Fruit fly (Drosophila melanogaster): ENCODE measurements around the gene mdlc.

Gene mdlc

DNA sequence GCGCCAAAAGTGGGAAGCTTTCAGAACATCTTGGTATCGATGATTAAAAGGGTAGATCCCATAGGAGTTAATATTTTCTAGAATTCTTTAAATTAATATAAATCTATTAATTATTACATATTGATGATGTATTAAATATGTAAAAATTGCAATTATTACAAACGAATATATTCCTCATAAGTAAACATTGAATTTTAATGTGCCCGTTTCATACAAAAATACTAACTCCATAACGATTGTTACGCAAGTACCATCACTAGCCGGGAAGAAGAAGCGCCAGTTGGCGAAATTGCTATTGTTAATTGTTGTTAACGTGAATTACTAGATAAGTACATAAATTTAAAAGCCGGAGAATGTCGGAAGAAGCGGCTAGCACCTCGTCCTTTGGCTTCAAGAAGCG lies at the start of gene mdlc:
mdlc (plus strand) TSS at position 248 of the 400 bp plus-strand sequence.
- TF ChIP-seq CTCF (optimal IDR thresholded peaks at IDR 0.05) (peak in 1 of 2 experiments; percentile 14), CG8478 (optimal IDR thresholded peaks at IDR 0.05) (no peak)

DNA sequence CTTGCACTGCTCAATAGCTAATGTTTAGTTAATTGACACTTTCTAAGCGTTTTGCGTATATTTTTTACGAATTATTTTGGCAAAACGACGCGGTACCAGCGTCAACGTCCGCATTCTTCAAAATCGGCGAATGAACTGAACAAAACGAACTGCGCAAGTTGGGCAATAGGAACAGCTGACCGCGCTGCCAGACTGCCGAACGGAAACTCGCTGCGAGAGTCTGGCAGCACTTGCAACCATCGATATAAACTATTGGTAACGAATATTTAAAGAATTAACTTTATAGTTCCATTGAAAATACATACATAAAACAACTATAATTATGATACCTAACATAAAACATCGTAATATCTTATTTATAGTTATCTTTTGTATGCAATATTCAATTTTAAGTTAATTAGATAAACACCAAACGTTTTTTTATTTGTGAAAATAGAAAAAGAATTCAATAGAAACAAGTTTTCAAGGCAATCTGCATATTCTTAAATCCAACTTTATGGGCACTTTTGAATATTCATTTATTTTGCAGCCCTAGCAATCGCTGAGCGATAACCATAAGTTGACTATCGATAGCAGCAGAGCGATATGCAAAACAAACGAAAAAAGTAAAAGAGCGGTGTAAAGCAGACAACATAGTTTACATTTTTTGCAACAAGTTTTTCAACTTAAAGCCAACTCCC lies 49.0 kb upstream of the mdlc start, which contains the start of the genes Hs6st and MED25:
Hs6st (minus strand) TSS at position 141 of the 680 bp plus-strand sequence.
MED25 (plus strand) TSS at position 576 of the 680 bp plus-strand sequence.
- TF ChIP-seq CG8478 (optimal IDR thresholded peaks at IDR 0.05) (no peak), CTCF (optimal IDR thresholded peaks at IDR 0.05) (no peak)

DNA sequence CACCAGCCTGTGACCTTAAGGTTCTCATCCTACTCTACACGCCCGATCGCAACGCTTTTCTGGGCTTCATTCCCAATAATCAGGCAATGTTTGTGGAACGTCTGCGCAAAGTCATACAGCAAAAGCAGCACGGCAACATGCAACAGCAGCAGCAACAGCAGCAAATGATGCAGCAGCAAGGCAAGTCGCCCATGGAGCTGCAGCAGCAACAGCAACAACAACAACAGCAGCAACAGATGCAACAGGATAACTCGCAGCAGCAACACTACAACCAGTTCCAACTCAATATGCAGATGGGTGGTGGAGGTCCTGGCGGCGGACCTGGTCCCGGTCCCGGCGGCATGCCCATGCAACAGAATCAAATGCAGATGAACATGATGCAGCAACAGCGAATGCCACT lies 46.6 kb upstream of the mdlc start:
- TF ChIP-seq CG8478 (optimal IDR thresholded peaks at IDR 0.05), result no peak

DNA sequence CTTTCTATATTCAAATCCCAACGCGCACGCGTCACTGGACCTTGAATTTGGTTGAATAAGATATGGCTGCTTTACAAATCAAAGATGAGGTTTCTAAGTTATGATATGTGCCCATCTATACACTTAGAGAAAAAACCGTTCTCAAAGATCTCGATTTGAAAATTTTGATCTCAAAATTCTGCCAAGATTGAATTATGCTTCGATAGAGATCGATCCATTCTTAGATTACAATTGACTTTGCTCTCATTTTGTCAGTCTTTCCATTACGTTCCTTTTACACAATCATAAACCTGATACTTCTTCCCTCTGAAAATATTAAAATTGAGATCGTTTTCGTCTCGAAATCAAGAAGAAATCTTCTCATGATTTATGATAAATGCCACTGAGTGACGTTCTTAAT lies 44.9 kb upstream of the mdlc start:
- TF ChIP-seq CTCF (optimal IDR thresholded peaks at IDR 0.05), result no peak
- no peak for TF ChIP-seq CG8478 (optimal IDR thresholded peaks at IDR 0.05)

DNA sequence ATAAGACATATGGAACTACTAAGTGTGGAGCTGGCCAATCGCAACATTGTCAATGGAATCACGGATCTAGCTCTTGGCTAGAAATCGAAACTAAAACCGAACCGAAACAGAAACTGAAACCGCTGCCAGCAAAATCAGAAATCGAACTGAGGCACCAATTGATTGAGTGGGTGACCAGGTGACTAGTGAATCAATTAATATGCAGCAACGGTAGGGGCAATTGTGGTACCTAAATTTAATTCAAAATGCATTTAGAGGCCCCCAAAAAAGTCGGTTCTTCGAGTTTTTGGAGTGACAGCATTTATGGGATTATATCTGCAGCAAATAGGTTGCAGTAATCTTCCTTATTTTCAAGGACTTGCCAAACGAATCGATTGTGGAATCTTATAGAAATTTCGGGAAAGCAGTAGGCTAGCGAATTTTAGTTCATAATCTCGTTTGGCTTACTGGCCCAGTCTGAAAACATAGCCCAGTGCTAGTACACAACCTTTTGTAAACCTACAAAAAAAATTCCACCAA lies 44.1 kb upstream of the mdlc start, which contains the start of the genes CG17190 and CG4836:
CG17190 (minus strand) TSS at position 101 of the 519 bp plus-strand sequence.
CG4836 (plus strand) TSS at position 469 of the 519 bp plus-strand sequence.
- TF ChIP-seq CG8478 (optimal IDR thresholded peaks at IDR 0.05) (no peak), CTCF (optimal IDR thresholded peaks at IDR 0.05) (no peak)

DNA sequence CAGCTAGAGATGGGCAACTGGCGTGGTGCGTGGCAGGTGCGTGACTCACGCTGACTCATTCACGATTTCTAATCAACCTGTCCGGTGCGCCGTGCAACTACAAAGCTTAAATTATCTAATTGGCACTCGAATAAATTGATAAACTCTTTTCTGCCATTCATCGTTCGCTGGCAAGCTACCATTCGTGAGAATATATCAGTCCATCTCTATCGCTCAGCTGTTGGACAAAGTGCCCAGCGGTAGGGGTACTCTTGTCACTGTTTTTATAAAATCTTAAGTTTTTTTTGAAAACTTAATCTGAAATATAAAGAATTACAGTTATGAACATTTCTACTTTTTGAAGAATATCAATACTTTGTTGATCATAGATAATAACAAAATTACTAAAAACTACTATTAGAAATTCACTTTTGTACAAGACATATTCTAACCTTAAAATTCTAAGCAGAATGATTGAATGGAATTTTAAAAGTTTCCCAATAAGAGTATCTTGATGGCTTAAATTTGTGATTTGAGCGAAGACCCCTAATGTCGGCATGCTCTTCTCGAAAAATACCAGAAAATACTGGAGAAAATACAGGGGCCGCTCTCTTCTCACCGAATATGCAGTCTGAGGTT lies 36.3 kb upstream of the mdlc start, which contains the start of the genes PIG-L and psidin:
PIG-L (minus strand) TSS at position 187 of the 618 bp plus-strand sequence.
psidin (plus strand) TSS at position 553 of the 618 bp plus-strand sequence.
- TF ChIP-seq CTCF (optimal IDR thresholded peaks at IDR 0.05), result no peak
- TF ChIP-seq CG8478 (optimal IDR thresholded peaks at IDR 0.05), result no peak

DNA sequence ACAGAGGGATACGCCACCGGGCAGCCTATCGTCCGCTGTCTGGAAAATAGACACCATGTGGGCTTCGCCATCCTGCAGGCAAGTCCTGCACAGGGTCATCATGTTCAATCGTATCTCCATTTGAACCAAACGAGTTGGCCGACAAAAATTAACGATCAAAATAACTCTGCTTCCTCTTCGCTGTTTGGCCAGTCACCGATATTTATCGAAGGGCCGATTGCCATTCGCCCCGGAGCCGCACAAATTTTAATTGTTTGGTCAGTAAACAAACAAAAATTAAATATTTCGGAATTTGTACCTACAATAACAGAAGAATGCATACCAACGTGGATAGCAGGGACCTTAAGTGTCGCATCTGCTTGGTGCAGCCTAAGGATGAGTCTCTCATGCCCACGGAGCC lies 29.7 kb upstream of the mdlc start, which contains the start of the genes CG4424 and CG4854:
CG4424 (minus strand) TSS at position 200 of the 400 bp plus-strand sequence.
CG4854 (plus strand) TSS at position 218 of the 400 bp plus-strand sequence.
- TF ChIP-seq CG8478 (optimal IDR thresholded peaks at IDR 0.05) (no peak), CTCF (optimal IDR thresholded peaks at IDR 0.05) (no peak)

DNA sequence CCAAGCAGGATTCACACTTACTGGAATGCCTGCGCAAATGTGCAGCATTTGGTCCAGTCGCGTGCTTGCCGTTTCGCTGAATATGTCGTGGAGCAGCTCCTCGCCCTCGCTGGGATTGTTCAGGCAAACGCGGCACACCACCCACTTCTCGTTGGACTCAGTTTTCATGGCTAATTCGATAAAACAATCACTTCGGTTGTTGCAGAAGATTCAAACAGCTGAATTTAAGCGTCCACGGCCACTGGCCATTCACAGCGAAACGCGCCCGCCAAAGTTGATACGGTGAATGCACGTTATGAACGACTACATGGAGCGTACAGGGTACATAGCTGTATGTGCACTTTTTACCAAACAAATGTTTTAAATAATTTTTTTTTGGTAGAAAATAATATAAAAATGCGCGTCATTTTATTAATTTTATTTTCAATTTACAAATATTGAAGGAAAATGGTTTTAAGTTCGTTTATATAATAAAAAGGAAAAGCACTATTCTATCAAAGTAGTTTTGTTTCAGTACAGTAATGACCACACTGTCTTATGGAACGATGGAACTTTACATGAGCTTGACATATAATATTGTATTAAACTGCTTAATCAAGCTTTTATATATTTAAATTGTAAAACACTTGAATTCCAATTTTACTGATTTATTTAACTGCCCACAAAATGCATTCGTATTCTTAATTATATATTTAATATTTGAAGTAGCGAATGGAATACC lies 26.3 kb upstream of the mdlc start, which contains the start of gene trem:
trem (minus strand) TSS at position 267 of the 721 bp plus-strand sequence.
- TF ChIP-seq CTCF (optimal IDR thresholded peaks at IDR 0.05), result no peak
- no peak for TF ChIP-seq CG8478 (optimal IDR thresholded peaks at IDR 0.05)

DNA sequence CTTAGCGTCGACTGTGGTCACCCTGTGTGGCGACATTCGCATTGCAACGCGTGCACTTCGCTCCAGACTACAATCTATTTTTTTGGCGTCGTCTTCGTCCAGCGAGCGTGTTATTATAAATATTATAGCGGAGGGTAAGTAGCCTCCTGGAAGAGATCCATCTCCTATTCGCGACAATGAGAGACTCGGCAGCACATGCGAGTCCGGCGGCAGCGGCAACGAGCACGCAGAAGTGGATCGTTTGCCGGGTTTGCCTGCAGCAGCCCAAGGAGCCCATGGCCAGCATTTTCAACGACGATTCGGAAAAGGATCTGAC lies 25.8 kb upstream of the mdlc start, which contains the start of gene idc:
idc (plus strand) TSS at position 60 of the 316 bp plus-strand sequence.
- no peak for TF ChIP-seq CTCF (optimal IDR thresholded peaks at IDR 0.05)
- TF ChIP-seq CG8478 (optimal IDR thresholded peaks at IDR 0.05), result no peak

DNA sequence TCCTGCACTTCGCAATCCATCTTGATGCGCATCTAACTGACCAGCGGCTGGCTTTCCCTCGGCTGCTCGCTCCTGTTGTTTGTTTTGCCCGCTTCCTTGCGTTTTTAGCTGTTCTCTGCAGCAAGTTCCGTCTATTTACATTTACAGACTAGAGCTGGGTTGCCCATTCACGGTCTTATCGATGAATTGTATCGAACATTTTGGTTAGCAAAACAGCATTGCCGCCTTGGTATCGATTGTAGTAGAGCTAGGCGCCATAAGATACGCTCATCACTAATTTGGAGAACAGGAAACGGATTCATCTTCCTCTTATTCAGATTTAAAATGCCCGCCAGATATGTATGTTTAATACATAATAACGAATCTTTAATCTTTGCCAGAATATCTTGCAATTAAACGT lies 21.7 kb upstream of the mdlc start, which contains the start of gene Regnase-1:
Regnase-1 (minus strand) TSS at position 170 of the 400 bp plus-strand sequence.
- TF ChIP-seq CTCF (optimal IDR thresholded peaks at IDR 0.05) (no peak), CG8478 (optimal IDR thresholded peaks at IDR 0.05) (no peak)

DNA sequence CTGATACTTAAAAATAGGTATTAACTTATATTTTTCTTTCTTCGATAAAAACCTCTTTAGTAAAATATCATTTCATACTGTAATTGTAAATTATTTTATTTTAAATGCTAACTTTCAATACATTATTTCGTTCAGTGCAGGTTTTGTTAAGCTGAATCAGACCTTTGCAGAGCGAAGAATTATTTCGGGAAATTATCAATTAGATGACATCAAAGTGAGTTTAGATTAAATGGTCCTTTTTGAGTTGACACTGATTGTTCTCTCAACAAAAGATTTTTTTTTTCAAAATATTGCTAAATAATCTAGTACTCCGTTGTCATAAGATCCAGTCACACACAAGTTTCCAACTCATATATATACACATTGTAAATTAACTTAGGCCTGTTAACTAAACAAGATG lies 15.1 kb upstream of the mdlc start, which contains the start of the genes CG33934 and Indy-2:
CG33934 (plus strand) TSS at position 301 of the 400 bp plus-strand sequence.
Indy-2 (plus strand) TSS at position 301 of the 400 bp plus-strand sequence.
- TF ChIP-seq CTCF (optimal IDR thresholded peaks at IDR 0.05) (no peak), CG8478 (optimal IDR thresholded peaks at IDR 0.05) (no peak)

DNA sequence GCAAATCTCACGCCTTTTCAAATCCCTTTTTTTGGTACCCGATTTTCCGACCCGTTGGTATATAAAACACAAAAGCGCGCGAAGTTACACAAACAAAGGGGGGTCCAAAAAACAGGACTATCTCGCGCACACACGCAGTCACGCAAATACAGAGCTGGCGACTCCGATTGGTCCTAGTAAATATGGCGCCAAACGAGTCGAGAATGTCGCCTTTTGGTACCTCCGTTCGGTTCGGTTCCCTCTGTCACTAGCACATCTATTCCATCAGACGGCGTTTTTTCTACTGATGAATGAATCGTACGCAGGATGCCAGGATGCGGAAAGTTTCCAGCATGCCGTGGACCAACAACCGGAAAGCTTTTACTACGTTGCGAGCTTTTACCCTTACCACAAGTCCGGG lies 1.7 kb upstream of the mdlc start, which contains the start of gene CG17193:
CG17193 (minus strand) TSS at position 289 of the 400 bp plus-strand sequence.
- no peak for TF ChIP-seq CTCF (optimal IDR thresholded peaks at IDR 0.05)
- TF ChIP-seq CG8478 (optimal IDR thresholded peaks at IDR 0.05), result no peak

DNA sequence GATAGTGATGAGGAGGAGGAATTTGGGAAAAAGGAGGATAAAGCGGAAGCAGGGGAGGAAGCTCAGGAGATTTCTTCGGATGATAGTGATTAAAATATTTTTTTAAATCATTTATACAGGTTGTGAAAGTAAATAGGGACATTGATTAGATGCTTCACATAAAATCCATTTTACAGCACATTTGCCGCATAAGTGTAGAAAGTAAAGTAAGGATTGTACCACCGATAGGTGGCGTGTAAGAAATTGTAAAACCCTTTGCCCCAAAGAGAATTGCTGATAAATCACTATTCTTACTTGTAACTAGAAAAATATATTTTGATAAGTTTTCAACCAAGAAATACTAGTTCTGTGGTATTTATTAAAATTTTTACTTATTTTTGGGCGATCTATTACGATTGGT lies 1.4 kb downstream of the mdlc start:
- peak; percentile 76 to 88 for TF ChIP-seq CTCF (optimal IDR thresholded peaks at IDR 0.05)
- no peak for TF ChIP-seq CG8478 (optimal IDR thresholded peaks at IDR 0.05)

DNA sequence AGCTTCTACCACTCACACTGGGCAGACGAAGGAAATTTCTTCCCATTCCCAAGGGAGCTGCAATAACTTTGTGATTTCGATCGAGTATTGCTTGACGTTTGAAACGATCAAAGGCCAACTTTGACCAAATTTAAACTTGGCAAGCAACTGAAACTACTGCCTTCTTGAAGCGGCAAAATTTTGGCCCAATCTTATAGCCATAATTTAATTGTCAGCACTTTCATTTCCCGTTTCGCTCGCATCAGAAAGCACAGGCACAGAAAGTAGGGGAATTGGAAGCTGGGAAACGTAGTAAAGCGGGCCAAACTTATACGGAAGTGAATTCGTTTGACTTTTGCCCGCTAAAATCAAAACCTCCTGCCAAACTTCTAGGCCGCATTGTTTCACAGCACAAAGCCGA lies 2.1 kb downstream of the mdlc start, which contains the start of gene CG4390:
CG4390 (minus strand) TSS at position 101 of the 400 bp plus-strand sequence.
- TF ChIP-seq CTCF (optimal IDR thresholded peaks at IDR 0.05) (no peak), CG8478 (optimal IDR thresholded peaks at IDR 0.05) (no peak)
